Worm (Caenorhabditis elegans) whole organism, L3 larva: Measurements from ENCODE around the gene F38H4.6.

Experiments
- ama-1 ChIP-seq: fragments of 150-350 bp; optimal IDR thresholded peaks from 2 replicates; lab custom pipeline; 2018
- ceh-16 ChIP-seq: sonication (generic microtip); optimal IDR thresholded peaks from 2 replicates; lab custom pipeline; 2017; ENCODE audit warnings: missing biosample characterization, missing genetic modification characterization
- ceh-28 ChIP-seq: fragments of 150-350 bp; optimal IDR thresholded peaks from 2 replicates; lab custom pipeline; 2014; ENCODE audit warnings: missing biosample characterization, missing genetic modification reagents, missing genetic modification characterization
- ceh-82 ChIP-seq: fragments of 150-350 bp; optimal IDR thresholded peaks from 2 replicates; lab custom pipeline; 2014; ENCODE audit warnings: missing biosample characterization, missing genetic modification characterization
- egl-27 ChIP-seq: sonication (generic microtip); optimal IDR thresholded peaks from 4 replicates; lab custom pipeline; 2017; ENCODE audit warnings: missing biosample characterization, missing genetic modification reagents, missing genetic modification characterization
- egl-5 ChIP-seq: fragments of 150-350 bp; optimal IDR thresholded peaks from 2 replicates; lab custom pipeline; 2017; ENCODE audit warnings: missing biosample characterization, missing genetic modification reagents, missing genetic modification characterization, inconsistent platforms
- elt-3 ChIP-seq, 3 experiments: fragments of 150-350 bp in 1 of 3; sonication (generic microtip) in 2 of 3; optimal IDR thresholded peaks; 2 replicates in 2 of 3; 4 replicates in 1 of 3; lab custom pipeline; 2014 to 2017; ENCODE audit warnings: missing biosample characterization in 3 of 3, missing genetic modification characterization in 3 of 3
- eor-1 ChIP-seq, 2 experiments: fragments of 150-350 bp; optimal IDR thresholded peaks; 2 replicates each; lab custom pipeline; 2014 to 2018; ENCODE audit warnings: missing biosample characterization in 2 of 2, missing genetic modification characterization in 2 of 2
- fkh-10 ChIP-seq: sonication (generic microtip); optimal IDR thresholded peaks from 2 replicates; lab custom pipeline; 2017; ENCODE audit warnings: missing biosample characterization, missing genetic modification reagents, missing genetic modification characterization
- fkh-2 ChIP-seq: fragments of 150-350 bp; optimal IDR thresholded peaks from 2 replicates; lab custom pipeline; 2014; ENCODE audit warnings: missing biosample characterization, missing genetic modification reagents, missing genetic modification characterization
- fos-1 ChIP-seq: fragments of 150-350 bp; optimal IDR thresholded peaks from 2 replicates; lab custom pipeline; 2014; ENCODE audit warnings: missing biosample characterization, missing genetic modification characterization
- hmg-11 ChIP-seq: sonication (generic microtip); optimal IDR thresholded peaks from 2 replicates; lab custom pipeline; 2016; ENCODE audit warnings: missing genetic modification characterization, missing compliant biosample characterization
- jun-1 ChIP-seq: fragments of 150-350 bp; optimal IDR thresholded peaks from 2 replicates; lab custom pipeline; 2014; ENCODE audit warnings: missing biosample characterization, missing genetic modification reagents, missing genetic modification characterization
- lin-15B ChIP-seq: fragments of 150-350 bp; optimal IDR thresholded peaks from 2 replicates; lab custom pipeline; 2014; ENCODE audit warnings: missing biosample characterization, missing genetic modification characterization
- lsy-12 ChIP-seq: sonication (generic microtip); optimal IDR thresholded peaks from 2 replicates; lab custom pipeline; 2016; ENCODE audit warnings: mild to moderate bottlenecking, missing genetic modification characterization, missing compliant biosample characterization
- mdl-1 ChIP-seq: fragments of 150-350 bp; optimal IDR thresholded peaks from 2 replicates; lab custom pipeline; 2014; ENCODE audit warnings: missing biosample characterization, missing genetic modification characterization
- mml-1 ChIP-seq: fragments of 150-350 bp; sonication (generic microtip); optimal IDR thresholded peaks from 3 replicates; lab custom pipeline; 2014; ENCODE audit warnings: missing biosample characterization, missing genetic modification characterization
- nfya-1 ChIP-seq: sonication (generic microtip); optimal IDR thresholded peaks from 2 replicates; lab custom pipeline; 2017; ENCODE audit warnings: missing genetic modification characterization, mild to moderate bottlenecking, missing compliant biosample characterization, antibody characterized with exemption, moderate library complexity; ENCODE audit not compliant: insufficient read depth
- nhr-11 ChIP-seq: fragments of 150-350 bp; optimal IDR thresholded peaks from 2 replicates; lab custom pipeline; 2014; ENCODE audit warnings: missing biosample characterization, missing genetic modification characterization
- nhr-23 ChIP-seq: fragments of 150-350 bp; optimal IDR thresholded peaks from 2 replicates; lab custom pipeline; 2014; ENCODE audit warnings: missing biosample characterization, missing genetic modification reagents, missing genetic modification characterization
- nhr-25 ChIP-seq: sonication (generic microtip); optimal IDR thresholded peaks from 2 replicates; lab custom pipeline; 2017; ENCODE audit warnings: missing biosample characterization, missing genetic modification characterization
- nhr-28 ChIP-seq: fragments of 150-350 bp; optimal IDR thresholded peaks from 2 replicates; lab custom pipeline; 2014; ENCODE audit warnings: missing biosample characterization, missing genetic modification characterization
- nhr-43 ChIP-seq: sonication (generic microtip); optimal IDR thresholded peaks from 2 replicates; lab custom pipeline; 2016; ENCODE audit warnings: mild to moderate bottlenecking, missing genetic modification characterization, missing compliant biosample characterization; ENCODE audit not compliant: poor library complexity, severe bottlenecking
- nhr-76 ChIP-seq: fragments of 150-350 bp; sonication (generic microtip); optimal IDR thresholded peaks from 5 replicates; lab custom pipeline; 2014; ENCODE audit warnings: missing biosample characterization, missing genetic modification characterization
- nhr-77 ChIP-seq: fragments of 150-350 bp; optimal IDR thresholded peaks from 2 replicates; lab custom pipeline; 2014; ENCODE audit warnings: missing biosample characterization, missing genetic modification characterization
- pha-4 ChIP-seq: fragments of 150-350 bp; optimal IDR thresholded peaks from 2 replicates; lab custom pipeline; 2014; ENCODE audit warnings: missing biosample characterization, missing genetic modification reagents, missing genetic modification characterization
- pqm-1 ChIP-seq: fragments of 150-350 bp; optimal IDR thresholded peaks from 2 replicates; lab custom pipeline; 2017; ENCODE audit warnings: missing biosample characterization, missing genetic modification characterization, inconsistent platforms
- sea-2 ChIP-seq: fragments of 150-350 bp; sonication (generic microtip); optimal IDR thresholded peaks from 4 replicates; lab custom pipeline; 2014; ENCODE audit warnings: missing biosample characterization, missing genetic modification reagents, missing genetic modification characterization
- skn-1 ChIP-seq: fragments of 150-350 bp; optimal IDR thresholded peaks from 2 replicates; lab custom pipeline; 2014; ENCODE audit warnings: missing biosample characterization, missing genetic modification characterization
- tbx-2 ChIP-seq: sonication (generic microtip); optimal IDR thresholded peaks from 2 replicates; lab custom pipeline; 2016; ENCODE audit warnings: mild to moderate bottlenecking, missing genetic modification characterization, missing compliant biosample characterization
- unc-39 ChIP-seq: sonication (generic microtip); optimal IDR thresholded peaks from 4 replicates; lab custom pipeline; 2017; ENCODE audit warnings: missing biosample characterization, missing genetic modification characterization
- unc-62 ChIP-seq: fragments of 150-350 bp; sonication (generic microtip); optimal IDR thresholded peaks from 4 replicates; lab custom pipeline; 2014; ENCODE audit warnings: missing biosample characterization, missing genetic modification reagents, missing genetic modification characterization
- ztf-11 ChIP-seq: fragments of 150-350 bp; optimal IDR thresholded peaks from 2 replicates; lab custom pipeline; 2014; ENCODE audit warnings: missing biosample characterization, missing genetic modification characterization

F38H4.6 gene

ce11 chrIV:11868452-11868851 lies 20.8 kb upstream of the F38H4.6 start:
- TF ChIP-seq nhr-11 (tag; lab: Kevin White, UChicago) (no peak), nhr-43 (no peak), mdl-1 (tag; lab: Kevin White, UChicago) (no peak), jun-1 (no peak), ceh-28 (tag; lab: Kevin White, UChicago) (no peak), lsy-12 (tag; lab: Kevin White, UChicago) (no peak), egl-27 (no peak), nhr-25 (tag; lab: Kevin White, UChicago) (no peak), elt-3 (tag; optimal IDR thresholded peaks at IDR 0.05; lab: Kevin White, UChicago) (no peak), skn-1 (tag; lab: Kevin White, UChicago) (no peak), nhr-77 (no peak), nhr-28 (tag; lab: Kevin White, UChicago) (no peak), tbx-2 (tag; lab: Kevin White, UChicago) (no peak), unc-62 (GFP tag; lab: Kevin White, UChicago) (no peak), pqm-1 (tag; lab: Kevin White, UChicago) (no peak), nhr-76 (no peak), sea-2 (GFP tag; lab: Kevin White, UChicago) (no peak)

- TF ChIP-seq unc-39 (tag; lab: Kevin White, UChicago) (no peak), ceh-82 (tag; lab: Kevin White, UChicago) (no peak), lin-15B (no peak), fkh-2 (tag; lab: Kevin White, UChicago) (no peak), mdl-1 (tag; lab: Kevin White, UChicago) (no peak), pqm-1 (tag; lab: Kevin White, UChicago) (no peak), nhr-25 (tag; lab: Kevin White, UChicago) (no peak), mml-1 (tag; lab: Kevin White, UChicago) (no peak), fos-1 (tag; lab: Kevin White, UChicago) (no peak), eor-1 (tag; optimal IDR thresholded peaks at IDR 0.05; lab: Kevin White, UChicago) (no peak), nhr-23 (no peak), elt-3 (tag; optimal IDR thresholded peaks at IDR 0.05; lab: Kevin White, UChicago) (no peak), egl-27 (no peak)
Measured at ce11 chrIV:11867652-11868232, 20.1 kb upstream of the F38H4.6 start.

ce11 chrIV:11864226-11864625 lies 16.6 kb upstream of the F38H4.6 start, which contains the start of gene trpa-1:
trpa-1 (plus strand) TSS chrIV:11864526.
- TF ChIP-seq nhr-77 = no peak
- TF ChIP-seq ztf-11 (tag; lab: Kevin White, UChicago) = no peak
- no peak for TF ChIP-seq ama-1 (lab: Kevin White, UChicago)
- no peak for TF ChIP-seq nhr-28 (tag; lab: Kevin White, UChicago)
- no peak for TF ChIP-seq sea-2 (GFP tag; lab: Kevin White, UChicago)
- no peak for TF ChIP-seq mml-1 (tag; lab: Kevin White, UChicago)
- no peak for TF ChIP-seq fkh-10 (GFP tag; lab: Kevin White, UChicago)
- no peak for TF ChIP-seq ceh-16 (tag; lab: Kevin White, UChicago)
- TF ChIP-seq egl-5 (tag; lab: Kevin White, UChicago) = no peak
- TF ChIP-seq nhr-76 = no peak
- TF ChIP-seq, all 47 proteins: peak for 0

ce11 chrIV:11863428-11863827 lies 15.8 kb upstream of the F38H4.6 start:
- TF ChIP-seq sea-2 (GFP tag; lab: Kevin White, UChicago) = no peak
- TF ChIP-seq nfya-1 = no peak
- TF ChIP-seq hmg-11 (tag; lab: Kevin White, UChicago) = peak; percentile 2
- no peak for TF ChIP-seq nhr-43
- peak; percentile 80 for TF ChIP-seq pha-4 (tag; lab: Kevin White, UChicago)
- TF ChIP-seq, all 47 proteins: peak for 2

- no peak for TF ChIP-seq nhr-28 (tag; lab: Kevin White, UChicago)
- no peak for TF ChIP-seq fos-1 (tag; lab: Kevin White, UChicago)
- TF ChIP-seq skn-1 (tag; lab: Kevin White, UChicago) = no peak
- TF ChIP-seq pha-4 (tag; lab: Kevin White, UChicago) = peak; percentile 25
- peak; percentile 5 for TF ChIP-seq nhr-23
- TF ChIP-seq ama-1 (lab: Kevin White, UChicago) = peak; percentile 54
Measured at ce11 chrIV:11859995-11860605, 12.4 kb upstream of the F38H4.6 start, which contains the start of gene mob-1. mob-1 (plus strand) TSS chrIV:11860555.
